Fruit fly (Drosophila melanogaster) Kc167 (cell line): Measurements from ENCODE around the gene Pop2.

Source experiments
- Myc ChIP-seq: fragments of >200 bp; optimal IDR thresholded peaks from 2 replicates; lab custom pipeline; 2017; ENCODE audit warnings: missing external identifiers
- Sin3A ChIP-seq: fragments of >200 bp; optimal IDR thresholded peaks from 2 replicates; lab custom pipeline; 2018; ENCODE audit warnings: missing external identifiers
- h ChIP-seq: fragments of >200 bp; optimal IDR thresholded peaks from 3 replicates; lab custom pipeline; 2018; ENCODE audit warnings: missing external identifiers
- insv ChIP-seq: fragments of >200 bp; optimal IDR thresholded peaks from 3 replicates; lab custom pipeline; 2018; ENCODE audit warnings: missing external identifiers
- psq ChIP-seq: fragments of >200 bp; optimal IDR thresholded peaks from 2 replicates; lab custom pipeline; 2017; ENCODE audit warnings: missing external identifiers
- ttk ChIP-seq: sonication (Bioruptor generic); optimal IDR thresholded peaks from 2 replicates; lab custom pipeline; 2017; ENCODE audit warnings: missing external identifiers

dm6 chr3L:12028534-12029029, 25.9 kb upstream of the Pop2 start:
- TF ChIP-seq h (lab: Kevin White, UChicago) (no peak), Myc (no peak), psq (lab: Kevin White, UChicago) (no peak), Sin3A (no peak), ttk (lab: Kevin White, UChicago) (no peak), insv (lab: Kevin White, UChicago) (no peak)
